Worm (Caenorhabditis elegans) whole organism, L1 larva: Measurements from ENCODE around the gene ztf-28.
A peak's percentile ranks its signal among the peaks of the same experiment; 100 is the strongest.

Experiments used
- C16A3.4 ChIP-seq: fragments of 150-350 bp; optimal IDR thresholded peaks from 2 replicates; lab custom pipeline; 2014; ENCODE audit warnings: missing biosample characterization, missing genetic modification characterization
- C34B4.2 ChIP-seq: sonication (generic microtip); optimal IDR thresholded peaks from 2 replicates; lab custom pipeline; 2017; ENCODE audit warnings: mild to moderate bottlenecking, missing genetic modification characterization, missing compliant biosample characterization
- aha-1 ChIP-seq: fragments of 150-350 bp; optimal IDR thresholded peaks from 2 replicates; lab custom pipeline; 2014; ENCODE audit warnings: missing biosample characterization, missing genetic modification characterization
- alr-1 ChIP-seq: fragments of 200-800 bp; sonication (Bioruptor generic); optimal IDR thresholded peaks from 2 replicates; lab custom pipeline; 2018; ENCODE audit warnings: borderline replicate concordance, mild to moderate bottlenecking, missing genetic modification characterization, missing compliant biosample characterization
- ama-1 ChIP-seq: fragments of 150-350 bp; optimal IDR thresholded peaks from 2 replicates; lab custom pipeline; 2014
- blmp-1 ChIP-seq: fragments of 150-350 bp; optimal IDR thresholded peaks from 2 replicates; lab custom pipeline; 2014; ENCODE audit warnings: missing biosample characterization, missing genetic modification characterization
- ceh-82 ChIP-seq, 3 experiments: fragments of 150-350 bp in 1 of 3; sonication (generic microtip) in 2 of 3; optimal IDR thresholded peaks; 2 replicates each; lab custom pipeline; 2014 to 2017; ENCODE audit warnings: missing biosample characterization in 3 of 3, missing genetic modification characterization in 3 of 3
- dpl-1 ChIP-seq, 3 experiments: fragments of 150-350 bp in 2 of 3; sonication (generic microtip) in 1 of 3; optimal IDR thresholded peaks; 2 replicates each; lab custom pipeline; 2014 to 2017; ENCODE audit warnings: missing biosample characterization in 3 of 3, missing genetic modification characterization in 3 of 3, missing genetic modification reagents in 3 of 3
- efl-1 ChIP-seq, 4 experiments: fragments of 150-350 bp; optimal IDR thresholded peaks in 3 of 4; peaks in 1 of 4; 1 replicate in 1 of 4; 2 replicates in 3 of 4; lab custom pipeline; 2014; ENCODE audit warnings: missing biosample characterization in 2 of 4, missing genetic modification characterization in 2 of 4, missing genetic modification reagents in 2 of 4
- egl-13 ChIP-seq: sonication (generic microtip); optimal IDR thresholded peaks from 2 replicates; lab custom pipeline; 2016; ENCODE audit warnings: missing genotype, missing genetic modification reagents, missing genetic modification characterization, missing compliant biosample characterization
- egl-27 ChIP-seq, 2 experiments: fragments of 150-350 bp in 1 of 2; sonication (generic microtip); optimal IDR thresholded peaks; 3 replicates each; lab custom pipeline; 2017 to 2018; ENCODE audit warnings: missing biosample characterization in 2 of 2, missing genetic modification characterization in 2 of 2, missing genetic modification reagents in 2 of 2
- fkh-8 ChIP-seq: sonication (generic microtip); optimal IDR thresholded peaks from 2 replicates; lab custom pipeline; 2016; ENCODE audit warnings: mild to moderate bottlenecking, missing genetic modification characterization, missing compliant biosample characterization
- fos-1 ChIP-seq: fragments of 150-350 bp; optimal IDR thresholded peaks from 2 replicates; lab custom pipeline; 2014; ENCODE audit warnings: missing biosample characterization, missing genetic modification characterization
- grh-1 ChIP-seq: fragments of 200-800 bp; sonication (Bioruptor generic); IDR thresholded peaks from 2 replicates; pipeline ENCODE4 v1.3.6; 2022; ENCODE audit warnings: missing genetic modification reagents, missing genetic modification characterization, missing compliant biosample characterization
- hpl-2 ChIP-seq: fragments of 150-350 bp; optimal IDR thresholded peaks from 2 replicates; lab custom pipeline; 2014; ENCODE audit warnings: missing biosample characterization, missing genetic modification reagents, missing genetic modification characterization
- irx-1 ChIP-seq: sonication (generic microtip); optimal IDR thresholded peaks from 2 replicates; lab custom pipeline; 2016; ENCODE audit warnings: missing genetic modification characterization, missing compliant biosample characterization
- jun-1 ChIP-seq: fragments of 150-350 bp; optimal IDR thresholded peaks from 2 replicates; lab custom pipeline; 2014; ENCODE audit warnings: missing biosample characterization, missing genetic modification reagents, missing genetic modification characterization
- lin-13 ChIP-seq: fragments of 150-350 bp; optimal IDR thresholded peaks from 2 replicates; lab custom pipeline; 2014; ENCODE audit warnings: missing biosample characterization, missing genetic modification reagents, missing genetic modification characterization
- lin-14 ChIP-seq: fragments of 200-800 bp; sonication (Bioruptor generic); optimal IDR thresholded peaks from 2 replicates; lab custom pipeline; 2018; ENCODE audit warnings: mild to moderate bottlenecking, missing genetic modification characterization, moderate library complexity, missing compliant biosample characterization
- lin-15B ChIP-seq: fragments of 150-350 bp; sonication (generic microtip); optimal IDR thresholded peaks from 3 replicates; lab custom pipeline; 2014; ENCODE audit warnings: missing biosample characterization, missing genetic modification characterization
- lin-35 ChIP-seq, 2 experiments: fragments of 150-350 bp; optimal IDR thresholded peaks; 2 replicates each; lab custom pipeline; 2014; ENCODE audit warnings: missing biosample characterization in 2 of 2, missing genetic modification characterization in 2 of 2, missing genetic modification reagents in 2 of 2
- lir-3 ChIP-seq: sonication (generic microtip); optimal IDR thresholded peaks from 2 replicates; lab custom pipeline; 2016; ENCODE audit warnings: mild to moderate bottlenecking, missing genetic modification characterization, moderate library complexity, missing compliant biosample characterization; ENCODE audit not compliant: poor library complexity
- mdl-1 ChIP-seq, 2 experiments: fragments of 150-350 bp; optimal IDR thresholded peaks; 2 replicates each; lab custom pipeline; 2014 to 2017; ENCODE audit warnings: missing biosample characterization in 2 of 2, missing genetic modification characterization in 2 of 2, inconsistent platforms in 1 of 2
- mep-1 ChIP-seq: fragments of 150-350 bp; optimal IDR thresholded peaks from 2 replicates; lab custom pipeline; 2014; ENCODE audit warnings: missing biosample characterization, missing genetic modification characterization
- nhr-19 ChIP-seq: fragments of 200-800 bp; sonication (Bioruptor generic); conservative IDR thresholded peaks from 2 replicates; pipeline ENCODE4 v1.3.6; 2022; ENCODE audit warnings: missing genetic modification characterization, missing compliant biosample characterization
- nhr-20 ChIP-seq: sonication (generic microtip); optimal IDR thresholded peaks from 2 replicates; lab custom pipeline; 2016; ENCODE audit warnings: mild to moderate bottlenecking, missing genetic modification characterization, missing compliant biosample characterization
- nhr-237 ChIP-seq: fragments of 150-350 bp; optimal IDR thresholded peaks from 2 replicates; lab custom pipeline; 2014; ENCODE audit warnings: missing biosample characterization, missing genetic modification characterization
- nhr-28 ChIP-seq: fragments of 150-350 bp; optimal IDR thresholded peaks from 2 replicates; lab custom pipeline; 2014; ENCODE audit warnings: missing biosample characterization, missing genetic modification characterization
- nhr-76 ChIP-seq: sonication (generic microtip); optimal IDR thresholded peaks from 2 replicates; lab custom pipeline; 2017; ENCODE audit warnings: missing biosample characterization, missing genetic modification characterization
- nhr-84 ChIP-seq: sonication (generic microtip); optimal IDR thresholded peaks from 2 replicates; lab custom pipeline; 2017; ENCODE audit warnings: missing biosample characterization, missing genetic modification characterization
- nhr-85 ChIP-seq: sonication (generic microtip); peaks from one replicate; lab custom pipeline; 2016; ENCODE audit warnings: missing genetic modification characterization, inconsistent platforms, missing compliant biosample characterization
- pag-3 ChIP-seq: sonication (generic microtip); optimal IDR thresholded peaks from 2 replicates; lab custom pipeline; 2017; ENCODE audit warnings: missing genetic modification characterization, mild to moderate bottlenecking, missing compliant biosample characterization, antibody characterized with exemption, borderline replicate concordance; ENCODE audit not compliant: insufficient read depth
- pqm-1 ChIP-seq: sonication (generic microtip); optimal IDR thresholded peaks from 3 replicates; lab custom pipeline; 2017; ENCODE audit warnings: missing biosample characterization, missing genetic modification characterization
- snpc-4 ChIP-seq: fragments of 150-350 bp; optimal IDR thresholded peaks from 2 replicates; lab custom pipeline; 2014; ENCODE audit warnings: missing biosample characterization, missing genetic modification characterization
- snu-23 ChIP-seq: sonication (generic microtip); optimal IDR thresholded peaks from 2 replicates; lab custom pipeline; 2016; ENCODE audit warnings: missing genetic modification characterization, missing compliant biosample characterization
- sptf-1 ChIP-seq: fragments of 150-350 bp; optimal IDR thresholded peaks from 2 replicates; lab custom pipeline; 2014; ENCODE audit warnings: missing biosample characterization, missing genetic modification characterization
- swsn-7 ChIP-seq: sonication (generic microtip); optimal IDR thresholded peaks from 2 replicates; lab custom pipeline; 2016; ENCODE audit warnings: missing genetic modification characterization, missing compliant biosample characterization
- unc-130 ChIP-seq: fragments of 150-350 bp; optimal IDR thresholded peaks from 2 replicates; lab custom pipeline; 2017; ENCODE audit warnings: missing biosample characterization, missing genetic modification characterization, inconsistent platforms
- unc-98 ChIP-seq: fragments of 200-800 bp; sonication (Bioruptor generic); IDR thresholded peaks from 2 replicates; pipeline ENCODE4 v1.3.6; 2022; ENCODE audit warnings: missing genetic modification characterization, missing compliant biosample characterization
- xbp-1 ChIP-seq: sonication (generic microtip); optimal IDR thresholded peaks from 2 replicates; lab custom pipeline; 2016; ENCODE audit warnings: missing genetic modification characterization, missing compliant biosample characterization
- zag-1 ChIP-seq: fragments of 150-350 bp; optimal IDR thresholded peaks from 2 replicates; lab custom pipeline; 2014; ENCODE audit warnings: missing biosample characterization, missing genetic modification characterization
- zip-4 ChIP-seq: fragments of 200-800 bp; sonication (Bioruptor generic); optimal IDR thresholded peaks from 2 replicates; lab custom pipeline; 2018; ENCODE audit warnings: mild to moderate bottlenecking, missing genetic modification characterization, moderate library complexity, missing compliant biosample characterization

ztf-28 gene

DNA sequence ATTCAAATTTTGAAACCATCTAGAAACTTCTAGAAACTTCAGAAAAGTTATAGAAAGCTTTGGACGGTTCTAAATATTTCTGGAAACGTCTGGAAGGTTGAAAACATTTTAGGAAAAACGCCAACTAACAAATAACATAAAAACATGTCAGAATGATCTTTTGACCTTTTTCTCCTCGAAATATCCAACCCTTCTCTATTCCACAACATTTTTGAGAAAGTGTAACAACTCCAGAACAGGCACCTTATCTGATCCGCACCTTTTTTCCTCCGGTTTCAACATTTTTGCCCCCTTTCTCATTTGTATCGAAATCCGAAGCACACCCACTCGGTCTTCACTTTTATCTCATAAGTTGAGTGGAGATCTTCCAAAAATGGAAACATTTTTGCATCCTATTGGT lies 19.9 kb downstream of the ztf-28 start, which contains the start of gene F22F7.3:
F22F7.3 (plus strand) TSS at position 301 of the 400 bp plus-strand sequence.
- TF ChIP-seq alr-1 (tag; lab: Kevin White, UChicago) (no peak), efl-1 (optimal IDR thresholded peaks at IDR 0.05; lab: Kevin White, UChicago) (no peak), efl-1 (GFP tag; optimal IDR thresholded peaks at IDR 0.05 in 1 of 2; lab: Kevin White, UChicago) (peak in 1 of 2 experiments; percentile 66), blmp-1 (peak; percentile 34)

DNA sequence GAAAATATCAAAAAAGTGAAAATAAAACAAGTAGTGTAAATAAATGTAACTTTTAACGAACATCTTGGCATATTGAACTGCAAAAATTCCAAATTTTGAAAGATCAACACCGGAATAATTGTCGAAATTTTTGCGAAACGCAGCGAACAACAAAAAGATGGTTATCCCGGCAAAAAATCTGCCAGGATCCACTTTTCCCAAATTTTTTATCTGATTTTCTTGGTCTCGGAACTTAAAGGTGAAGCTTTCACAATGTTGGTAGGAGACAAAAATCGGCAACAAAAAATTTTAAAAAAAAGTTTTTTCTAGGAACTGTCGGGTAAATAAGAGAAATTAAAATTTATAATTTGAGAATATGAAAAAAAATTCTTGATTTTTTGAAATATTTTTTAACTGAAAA lies 28.1 kb downstream of the ztf-28 start, which contains the start of gene bgnt-1.2:
bgnt-1.2 (minus strand) TSS at position 101 of the 400 bp plus-strand sequence.
- TF ChIP-seq swsn-7 (tag; lab: Kevin White, UChicago) (no peak), egl-27 (tag; optimal IDR thresholded peaks at IDR 0.05; lab: Kevin White, UChicago) (no peak), mdl-1 (tag; optimal IDR thresholded peaks at IDR 0.05; lab: Kevin White, UChicago) (no peak), lin-35 (GFP tag; optimal IDR thresholded peaks at IDR 0.05; lab: Kevin White, UChicago) (no peak), nhr-28 (no peak), snu-23 (GFP tag; lab: Kevin White, UChicago) (no peak), unc-98 (GFP tag; lab: Robert Waterston, UW) (no peak), nhr-76 (tag; lab: Kevin White, UChicago) (no peak), irx-1 (tag; lab: Kevin White, UChicago) (no peak), nhr-237 (no peak), jun-1 (no peak), xbp-1 (no peak), lin-13 (GFP tag; lab: Kevin White, UChicago) (no peak), pag-3 (tag; lab: Kevin White, UChicago) (no peak)

DNA sequence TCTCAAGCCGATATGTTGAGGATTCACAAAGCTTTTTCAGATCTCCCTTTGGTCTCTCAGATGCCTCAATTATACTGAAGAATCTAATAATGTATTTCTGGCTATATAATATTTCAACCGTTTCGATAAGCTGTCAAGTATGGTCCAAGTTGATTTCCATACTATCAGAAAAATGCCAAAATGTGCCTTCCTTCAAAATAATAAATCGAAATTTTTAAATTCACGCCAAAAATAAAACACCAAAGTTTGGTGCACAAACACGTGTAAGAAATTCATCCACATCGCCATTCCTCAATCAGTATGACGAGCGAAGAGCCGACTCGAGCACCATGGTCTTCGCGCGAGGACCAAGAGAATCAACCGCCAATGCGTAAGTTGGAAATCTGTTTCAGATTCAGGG lies 29.1 kb downstream of the ztf-28 start, which contains the start of gene F22F7.11:
F22F7.11 (plus strand) TSS at position 301 of the 400 bp plus-strand sequence.
- TF ChIP-seq fkh-8 (tag; lab: Kevin White, UChicago) = no peak
- TF ChIP-seq nhr-20 (tag; lab: Kevin White, UChicago) = no peak
- TF ChIP-seq snpc-4 (tag; lab: Kevin White, UChicago) = no peak
- no peak for TF ChIP-seq ceh-82 (tag; optimal IDR thresholded peaks at IDR 0.05; lab: Kevin White, UChicago)
- TF ChIP-seq nhr-84 (tag; lab: Kevin White, UChicago) = no peak
- no peak for TF ChIP-seq dpl-1 (GFP tag; optimal IDR thresholded peaks at IDR 0.05; lab: Kevin White, UChicago)
- no peak for TF ChIP-seq lin-35 (GFP tag; optimal IDR thresholded peaks at IDR 0.05; lab: Kevin White, UChicago)
- no peak for TF ChIP-seq grh-1
- TF ChIP-seq C16A3.4 (tag; lab: Kevin White, UChicago) = no peak
- no peak for TF ChIP-seq pqm-1 (tag; lab: Kevin White, UChicago)
- no peak for TF ChIP-seq lin-14
- TF ChIP-seq unc-98 (GFP tag; lab: Robert Waterston, UW) = no peak
- no peak for TF ChIP-seq zip-4 (GFP tag; lab: Kevin White, UChicago)
- no peak for TF ChIP-seq nhr-19 (GFP tag; lab: Robert Waterston, UW)
- no peak for TF ChIP-seq mep-1 (tag; lab: Kevin White, UChicago)
- no peak for TF ChIP-seq C34B4.2 (tag; lab: Kevin White, UChicago)
- no peak for TF ChIP-seq sptf-1 (tag; lab: Kevin White, UChicago)
- TF ChIP-seq lir-3 (tag; lab: Kevin White, UChicago) = no peak
- TF ChIP-seq, all 84 proteins: peak for 0

DNA sequence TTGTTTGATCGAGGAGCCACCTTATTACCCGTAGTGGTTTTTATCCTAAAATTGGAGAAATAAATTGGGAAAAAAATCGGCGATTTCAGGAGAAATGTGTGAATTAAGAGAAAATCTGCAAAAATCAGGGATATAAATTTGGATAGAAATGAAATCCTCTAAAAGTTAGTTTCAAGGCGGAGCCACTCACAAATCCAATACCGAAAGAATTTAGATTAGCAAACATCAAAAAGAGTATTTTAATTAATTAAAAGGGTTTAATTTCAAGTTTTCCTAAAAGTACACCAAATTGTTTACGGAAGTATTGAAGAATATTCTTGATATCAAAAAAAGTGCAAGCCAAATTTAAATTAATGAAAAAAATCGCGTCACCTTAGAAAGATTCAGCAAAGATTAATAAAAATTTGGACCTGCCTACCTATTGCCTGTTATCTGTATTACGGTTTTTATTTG lies 31.5 kb downstream of the ztf-28 start, which contains the start of gene F22F7.8:
F22F7.8 (minus strand) TSS at position 51 of the 453 bp plus-strand sequence.
- TF ChIP-seq egl-13 (tag; lab: Kevin White, UChicago) (no peak), fos-1 (tag; lab: Kevin White, UChicago) (no peak), irx-1 (tag; lab: Kevin White, UChicago) (no peak), lin-15B (tag; lab: Kevin White, UChicago) (no peak), unc-130 (tag; lab: Kevin White, UChicago) (no peak), nhr-20 (tag; lab: Kevin White, UChicago) (no peak), lir-3 (tag; lab: Kevin White, UChicago) (no peak), aha-1 (no peak), zip-4 (GFP tag; lab: Kevin White, UChicago) (no peak), zag-1 (tag; lab: Kevin White, UChicago) (no peak), ama-1 (no peak), nhr-85 (tag; lab: Kevin White, UChicago) (no peak), alr-1 (tag; lab: Kevin White, UChicago) (no peak), blmp-1 (no peak), swsn-7 (tag; lab: Kevin White, UChicago) (no peak), mdl-1 (tag; optimal IDR thresholded peaks at IDR 0.05; lab: Kevin White, UChicago) (no peak), hpl-2 (no peak), snu-23 (GFP tag; lab: Kevin White, UChicago) (no peak)
